Worm (Caenorhabditis elegans): ENCODE data around the gene fbxb-74.

ce11 chrIV:4397111-4397510 is 42.0 kb downstream of the fbxb-74 start:
- TF ChIP-seq ceh-82 (tag; optimal IDR thresholded peaks at IDR 0.05) (no peak), nhr-11 (tag; optimal IDR thresholded peaks at IDR 0.05) (no peak), nhr-25 (tag; optimal IDR thresholded peaks at IDR 0.05) (no peak), ZK546.5 (tag; optimal IDR thresholded peaks at IDR 0.05) (no peak), mdl-1 (tag; optimal IDR thresholded peaks at IDR 0.05) (no peak), fkh-10 (GFP tag; optimal IDR thresholded peaks at IDR 0.05) (no peak), nhr-77 (tag; optimal IDR thresholded peaks at IDR 0.05) (no peak), nhr-28 (tag; optimal IDR thresholded peaks at IDR 0.05) (no peak), pha-4 (tag; optimal IDR thresholded peaks at IDR 0.05) (peak; percentile 91), eor-1 (tag; optimal IDR thresholded peaks at IDR 0.05) (no peak), lin-39 (tag; optimal IDR thresholded peaks at IDR 0.05) (no peak), snpc-4 (tag; optimal IDR thresholded peaks at IDR 0.05) (no peak)

All from whole organism, L3 larva.